Worm (Caenorhabditis elegans) whole organism, L4 larva: ENCODE measurements around the gene Y110A2AL.3.

Experiments used
- D1046.2 ChIP-seq: fragments of 200-800 bp; sonication (Bioruptor generic); IDR thresholded peaks from 2 replicates; pipeline ENCODE4 v1.3.6; 2022; ENCODE audit warnings: missing genetic modification characterization, missing compliant biosample characterization
- F26F4.8 ChIP-seq: fragments of 200-800 bp; sonication (Bioruptor generic); conservative IDR thresholded peaks from 2 replicates; pipeline ENCODE4 v1.3.6; 2022; ENCODE audit warnings: missing genetic modification characterization, missing compliant biosample characterization
- F37D6.2 ChIP-seq: sonication (generic microtip); optimal IDR thresholded peaks from 2 replicates; lab custom pipeline; 2016; ENCODE audit warnings: mild to moderate bottlenecking, missing genetic modification characterization, missing compliant biosample characterization
- Y105C5A.15 ChIP-seq: fragments of 200-800 bp; sonication (Bioruptor generic); IDR thresholded peaks from 2 replicates; pipeline ENCODE4 v1.3.6; 2022; ENCODE audit warnings: missing genetic modification characterization, missing compliant biosample characterization
- Y75B8A.6 ChIP-seq: fragments of 200-800 bp; sonication (Bioruptor generic); IDR thresholded peaks from 2 replicates; pipeline ENCODE4 v1.3.6; 2022; ENCODE audit warnings: missing genetic modification reagents, missing genetic modification characterization, missing compliant biosample characterization
- ama-1 ChIP-seq: fragments of 150-350 bp; optimal IDR thresholded peaks from 2 replicates; lab custom pipeline; 2014; ENCODE audit warnings: inconsistent platforms, mixed read lengths
- attf-4 ChIP-seq: sonication (generic microtip); optimal IDR thresholded peaks from 3 replicates; lab custom pipeline; 2017; ENCODE audit warnings: missing biosample characterization, missing genetic modification characterization
- ceh-28 ChIP-seq: fragments of 150-350 bp; optimal IDR thresholded peaks from 2 replicates; lab custom pipeline; 2014; ENCODE audit warnings: missing biosample characterization, missing genetic modification reagents, missing genetic modification characterization
- ceh-44 ChIP-seq: fragments of 200-800 bp; sonication (Bioruptor generic); IDR thresholded peaks from 2 replicates; pipeline ENCODE4 v1.3.6; 2022; ENCODE audit warnings: missing genetic modification reagents, missing genetic modification characterization, missing compliant biosample characterization
- ceh-82 ChIP-seq: sonication (generic microtip); optimal IDR thresholded peaks from 2 replicates; lab custom pipeline; 2017; ENCODE audit warnings: missing biosample characterization, missing genetic modification characterization
- dmd-9 ChIP-seq: fragments of 200-800 bp; sonication (Bioruptor generic); IDR thresholded peaks from 2 replicates; pipeline ENCODE4 v1.3.6; 2022; ENCODE audit warnings: missing genetic modification reagents, missing genetic modification characterization, missing compliant biosample characterization
- duxl-1 ChIP-seq: sonication (generic microtip); optimal IDR thresholded peaks from 2 replicates; lab custom pipeline; 2016; ENCODE audit warnings: mild to moderate bottlenecking, missing genetic modification characterization, moderate library complexity, missing compliant biosample characterization; ENCODE audit not compliant: poor library complexity
- egl-43 ChIP-seq: fragments of 200-800 bp; sonication (Bioruptor generic); IDR thresholded peaks from 2 replicates; pipeline ENCODE4 v1.3.6; 2022; ENCODE audit warnings: missing genetic modification reagents, missing genetic modification characterization, missing compliant biosample characterization
- fkh-10 ChIP-seq: fragments of 150-350 bp; optimal IDR thresholded peaks from 2 replicates; lab custom pipeline; 2014; ENCODE audit warnings: missing biosample characterization, missing genetic modification reagents, missing genetic modification characterization
- fos-1 ChIP-seq: fragments of 150-350 bp; optimal IDR thresholded peaks from 2 replicates; lab custom pipeline; 2014; ENCODE audit warnings: missing biosample characterization, missing genetic modification characterization
- gei-8 ChIP-seq: fragments of 200-800 bp; sonication (Bioruptor generic); optimal IDR thresholded peaks from 2 replicates; lab custom pipeline; 2018; ENCODE audit warnings: mild to moderate bottlenecking, missing genetic modification characterization, missing compliant biosample characterization
- hlh-11 ChIP-seq: fragments of 200-800 bp; sonication (Bioruptor generic); optimal IDR thresholded peaks from 2 replicates; lab custom pipeline; 2018; ENCODE audit warnings: mild to moderate bottlenecking, missing genetic modification characterization, missing compliant biosample characterization
- hlh-30 ChIP-seq: sonication (generic microtip); optimal IDR thresholded peaks from 2 replicates; lab custom pipeline; 2017; ENCODE audit warnings: antibody characterized with exemption, mild to moderate bottlenecking, missing genetic modification characterization, missing compliant biosample characterization; ENCODE audit not compliant: insufficient read depth
- lin-1 ChIP-seq: fragments of 200-800 bp; sonication (Bioruptor generic); IDR thresholded peaks from 2 replicates; pipeline ENCODE4 v1.3.6; 2022; ENCODE audit warnings: missing genetic modification reagents, missing genetic modification characterization, missing compliant biosample characterization
- lin-15B ChIP-seq: fragments of 150-350 bp; sonication (generic microtip); optimal IDR thresholded peaks from 3 replicates; lab custom pipeline; 2014; ENCODE audit warnings: missing biosample characterization, missing genetic modification characterization
- lin-38 ChIP-seq: fragments of 200-800 bp; sonication (Bioruptor generic); IDR thresholded peaks from 2 replicates; pipeline ENCODE4 v1.3.6; 2022; ENCODE audit warnings: missing genetic modification reagents, missing genetic modification characterization, missing compliant biosample characterization
- madf-5 ChIP-seq, 2 experiments: fragments of 200-800 bp; sonication (Bioruptor generic); IDR thresholded peaks; 2 replicates each; pipeline ENCODE4 v1.3.6; 2022; ENCODE audit warnings: missing compliant biosample characterization in 2 of 2, missing genetic modification characterization in 2 of 2
- madf-9 ChIP-seq: fragments of 200-800 bp; sonication (Bioruptor generic); conservative IDR thresholded peaks from 2 replicates; pipeline ENCODE4 v1.3.6; 2022; ENCODE audit warnings: missing genetic modification reagents, missing genetic modification characterization, missing compliant biosample characterization
- mdt-29 ChIP-seq: fragments of 200-800 bp; sonication (Bioruptor generic); IDR thresholded peaks from 2 replicates; pipeline ENCODE4 v1.3.6; 2022; ENCODE audit warnings: missing genetic modification reagents, missing genetic modification characterization, missing compliant biosample characterization
- mes-2 ChIP-seq: sonication (generic microtip); optimal IDR thresholded peaks from 2 replicates; lab custom pipeline; 2016; ENCODE audit warnings: missing genotype, mild to moderate bottlenecking, missing genetic modification characterization, missing compliant biosample characterization; ENCODE audit not compliant: poor library complexity, severe bottlenecking
- nhr-10 ChIP-seq: fragments of 150-350 bp; optimal IDR thresholded peaks from 2 replicates; lab custom pipeline; 2014; ENCODE audit warnings: missing biosample characterization, missing genetic modification characterization
- nhr-111 ChIP-seq: fragments of 200-800 bp; sonication (Bioruptor generic); optimal IDR thresholded peaks from 2 replicates; lab custom pipeline; 2018; ENCODE audit warnings: mild to moderate bottlenecking, missing genetic modification characterization, missing compliant biosample characterization
- nhr-237 ChIP-seq: sonication (generic microtip); optimal IDR thresholded peaks from 2 replicates; lab custom pipeline; 2017; ENCODE audit warnings: missing biosample characterization, missing genetic modification characterization
- nhr-42 ChIP-seq: fragments of 200-800 bp; sonication (Bioruptor generic); IDR thresholded peaks from 2 replicates; pipeline ENCODE4 v1.3.6; 2022; ENCODE audit warnings: missing genetic modification characterization, missing compliant biosample characterization
- nhr-76 ChIP-seq: fragments of 150-350 bp; optimal IDR thresholded peaks from 2 replicates; lab custom pipeline; 2014; ENCODE audit warnings: missing biosample characterization, missing genetic modification characterization
- php-3 ChIP-seq: fragments of 200-800 bp; sonication (Bioruptor generic); IDR thresholded peaks from 2 replicates; pipeline ENCODE4 v1.3.6; 2022; ENCODE audit warnings: missing genetic modification reagents, missing genetic modification characterization, missing compliant biosample characterization
- rbr-2 ChIP-seq: sonication (generic microtip); optimal IDR thresholded peaks from 2 replicates; lab custom pipeline; 2016; ENCODE audit warnings: missing genotype, missing genetic modification characterization, missing compliant biosample characterization
- set-16 ChIP-seq: fragments of 200-800 bp; sonication (Bioruptor generic); IDR thresholded peaks from 2 replicates; pipeline ENCODE4 v1.3.6; 2022; ENCODE audit warnings: missing genetic modification reagents, missing genetic modification characterization, missing compliant biosample characterization
- skn-1 ChIP-seq: fragments of 150-350 bp; optimal IDR thresholded peaks from 2 replicates; lab custom pipeline; 2014; ENCODE audit warnings: missing biosample characterization, missing genetic modification characterization
- snpc-1.2 ChIP-seq: fragments of 200-800 bp; sonication (Bioruptor generic); IDR thresholded peaks from 2 replicates; pipeline ENCODE4 v1.3.6; 2022; ENCODE audit warnings: missing genetic modification reagents, missing genetic modification characterization, missing compliant biosample characterization
- spr-1 ChIP-seq: sonication (generic microtip); optimal IDR thresholded peaks from 2 replicates; lab custom pipeline; 2016; ENCODE audit warnings: mild to moderate bottlenecking, missing genetic modification characterization, missing compliant biosample characterization
- spr-3 ChIP-seq: fragments of 200-800 bp; sonication (Bioruptor generic); optimal IDR thresholded peaks from 2 replicates; lab custom pipeline; 2018; ENCODE audit warnings: mild to moderate bottlenecking, missing genetic modification characterization, missing compliant biosample characterization
- unc-130 ChIP-seq: sonication (generic microtip); optimal IDR thresholded peaks from 2 replicates; lab custom pipeline; 2016; ENCODE audit warnings: missing genetic modification reagents, missing genetic modification characterization, missing compliant biosample characterization
- unc-39 ChIP-seq: sonication (generic microtip); optimal IDR thresholded peaks from 2 replicates; lab custom pipeline; 2017; ENCODE audit warnings: missing biosample characterization, missing genetic modification characterization
- unc-62 ChIP-seq, 3 experiments: fragments of 150-350 bp in 1 of 3; sonication (generic microtip); optimal IDR thresholded peaks in 2 of 3; peaks in 1 of 3; 1 replicate in 1 of 3; 2 replicates in 2 of 3; lab custom pipeline; 2014 to 2017; ENCODE audit warnings: missing biosample characterization in 3 of 3, missing genetic modification characterization in 3 of 3, missing genetic modification reagents in 3 of 3, missing genotype in 1 of 3
- vab-7 ChIP-seq: fragments of 200-800 bp; sonication (Bioruptor generic); IDR thresholded peaks from 2 replicates; pipeline ENCODE4 v1.3.6; 2022; ENCODE audit warnings: missing genetic modification reagents, missing genetic modification characterization, missing compliant biosample characterization
- zip-11 ChIP-seq: fragments of 200-800 bp; sonication (Bioruptor generic); IDR thresholded peaks from 2 replicates; pipeline ENCODE4 v1.3.6; 2022; ENCODE audit warnings: missing genetic modification characterization, missing compliant biosample characterization
- ztf-7 ChIP-seq: fragments of 150-350 bp; optimal IDR thresholded peaks from 2 replicates; lab custom pipeline; 2014; ENCODE audit warnings: missing biosample characterization, missing genetic modification characterization

The Y110A2AL.3 gene

DNA sequence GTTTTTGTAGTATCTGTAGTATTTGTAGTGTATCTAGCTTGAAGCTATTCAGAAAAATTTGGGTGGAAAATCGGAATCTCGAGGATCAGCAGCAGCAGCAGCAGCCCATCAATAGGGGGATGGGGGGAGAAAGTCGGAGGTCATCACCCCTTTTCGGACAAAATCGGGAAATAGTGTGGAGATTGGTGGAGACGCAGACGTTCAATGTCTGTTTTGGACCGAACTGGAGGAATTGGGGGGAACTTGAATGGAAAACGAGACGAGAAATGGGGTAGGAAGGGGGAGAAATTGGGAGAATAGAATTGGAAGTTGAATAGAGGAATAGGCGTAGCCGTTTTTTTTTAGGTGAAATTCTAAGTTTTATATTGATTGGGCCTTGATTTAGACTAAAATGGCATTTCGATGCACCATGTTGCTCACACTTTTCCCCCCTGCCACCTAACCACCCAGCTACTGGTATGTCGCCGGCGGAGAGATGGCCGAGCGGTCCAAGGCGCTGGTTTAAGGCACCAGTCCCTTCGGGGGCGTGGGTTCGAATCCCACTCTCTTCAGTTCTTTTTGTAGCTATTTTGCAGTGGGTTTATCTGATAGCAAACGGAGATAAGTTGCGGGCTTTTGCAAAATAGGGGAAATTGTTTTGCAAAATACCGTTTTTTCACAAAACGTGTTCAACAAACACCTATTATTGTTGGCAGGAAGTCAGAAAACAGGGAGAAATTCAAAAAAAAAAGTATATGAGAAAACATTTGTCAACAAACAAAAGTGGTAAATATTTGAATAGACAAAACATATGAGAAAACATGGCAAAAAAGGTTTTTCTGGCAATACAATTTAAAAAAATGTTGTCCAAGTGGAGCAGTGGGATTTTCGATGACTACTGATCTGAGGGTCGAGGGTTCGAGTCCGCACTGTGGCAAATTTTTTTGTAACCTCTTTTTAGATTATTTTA is 6.7 kb upstream of the Y110A2AL.3 start (continued):
- TF ChIP-seq egl-43 (GFP tag; lab: Robert Waterston, UW) (peak; percentile 90), lin-38 (peak; percentile 66), zip-11 (no peak), php-3 (GFP tag; lab: Robert Waterston, UW) (0 out of 2 replicates have a peak, but pooled peaks have one; percentile 30), Y105C5A.15 (GFP tag; lab: Robert Waterston, UW) (0 out of 2 replicates have a peak, but pooled peaks have one; percentile 65), ceh-82 (tag; lab: Kevin White, UChicago) (no peak), nhr-42 (GFP tag; lab: Robert Waterston, UW) (no peak), ama-1 (lab: Kevin White, UChicago) (no peak), madf-5 (GFP tag; IDR thresholded peaks at IDR 0.05; lab: Robert Waterston, UW) (0 out of 4 replicates have a peak, but pooled peaks have one; percentile 37 to 53), unc-39 (tag; lab: Kevin White, UChicago) (no peak), fos-1 (tag; lab: Kevin White, UChicago) (no peak), ztf-7 (tag; lab: Kevin White, UChicago) (no peak), attf-4 (tag; lab: Kevin White, UChicago) (no peak), snpc-1.2 (GFP tag; lab: Robert Waterston, UW) (no peak), unc-62 (GFP tag; optimal IDR thresholded peaks at IDR 0.05 in 1 of 2; lab: Kevin White, UChicago) (peak in 1 of 2 experiments; percentile 42), unc-62 (tag; optimal IDR thresholded peaks at IDR 0.05; lab: Kevin White, UChicago) (no peak), set-16 (GFP tag; lab: Robert Waterston, UW) (peak; percentile 54), D1046.2 (GFP tag; lab: Robert Waterston, UW) (0 out of 2 replicates have a peak, but pooled peaks have one; percentile 46), ceh-44 (no peak), F37D6.2 (tag; lab: Kevin White, UChicago) (no peak), rbr-2 (tag; lab: Kevin White, UChicago) (no peak), unc-130 (GFP tag; lab: Kevin White, UChicago) (no peak), duxl-1 (no peak), fkh-10 (GFP tag; lab: Kevin White, UChicago) (no peak), madf-9 (0 out of 2 replicates have a peak, but pooled peaks have one; percentile 4), hlh-11 (tag; lab: Kevin White, UChicago) (peak; percentile 1), spr-3 (GFP tag; lab: Kevin White, UChicago) (no peak), mdt-29 (GFP tag; lab: Robert Waterston, UW) (peak; percentile 25; the same call in 1 of the 2 replicates), skn-1 (tag; lab: Kevin White, UChicago) (no peak), lin-1 (0 out of 2 replicates have a peak, but pooled peaks have one; percentile 37), ceh-28 (no peak), Y75B8A.6 (GFP tag; lab: Robert Waterston, UW) (no peak), dmd-9 (GFP tag; lab: Robert Waterston, UW) (no peak), nhr-237 (tag; lab: Kevin White, UChicago) (no peak), nhr-111 (GFP tag; lab: Kevin White, UChicago) (peak; percentile 3), F26F4.8 (GFP tag; lab: Robert Waterston, UW) (peak; percentile 53; the same call in 1 of the 2 replicates), spr-1 (tag; lab: Kevin White, UChicago) (no peak), nhr-76 (tag; lab: Kevin White, UChicago) (no peak), vab-7 (GFP tag; lab: Robert Waterston, UW) (peak; percentile 65), lin-15B (no peak), hlh-30 (tag; lab: Kevin White, UChicago) (no peak), mes-2 (tag; lab: Kevin White, UChicago) (peak; percentile 5), nhr-10 (tag; lab: Kevin White, UChicago) (no peak), gei-8 (peak; percentile 31)
